Worm (Caenorhabditis elegans) whole organism, young adult: ENCODE results near the gene R02F11.2.

Experiments used
- B0261.1 ChIP-seq: sonication (generic microtip); optimal IDR thresholded peaks from 2 replicates; lab custom pipeline; 2016; ENCODE audit warnings: mild to moderate bottlenecking, missing genetic modification characterization, moderate library complexity, missing compliant biosample characterization
- B0336.3 ChIP-seq: fragments of 200-800 bp; sonication (Bioruptor generic); IDR thresholded peaks from 2 replicates; pipeline ENCODE4 v1.3.6; 2022; ENCODE audit warnings: missing genetic modification characterization, missing compliant biosample characterization
- D2030.7 ChIP-seq: fragments of 200-800 bp; sonication (Bioruptor generic); IDR thresholded peaks from 2 replicates; pipeline ENCODE4 v1.3.6; 2022; ENCODE audit warnings: missing genetic modification reagents, missing genetic modification characterization, missing compliant biosample characterization
- F10E7.11 ChIP-seq: sonication (generic microtip); optimal IDR thresholded peaks from 2 replicates; lab custom pipeline; 2017; ENCODE audit warnings: mild to moderate bottlenecking, missing genetic modification characterization, moderate library complexity, missing compliant biosample characterization
- F23B12.7 ChIP-seq: sonication (generic microtip); optimal IDR thresholded peaks from 2 replicates; lab custom pipeline; 2017; ENCODE audit warnings: missing genetic modification characterization, mild to moderate bottlenecking, missing compliant biosample characterization, antibody characterized with exemption, moderate library complexity; ENCODE audit not compliant: insufficient read depth
- F37B4.10 ChIP-seq: fragments of 200-800 bp; sonication (Bioruptor generic); IDR thresholded peaks from 2 replicates; pipeline ENCODE4 v1.3.6; 2022; ENCODE audit warnings: missing genetic modification characterization, missing compliant biosample characterization
- F49E8.2 ChIP-seq: sonication (generic microtip); optimal IDR thresholded peaks from 3 replicates; lab custom pipeline; 2017; ENCODE audit warnings: missing genetic modification characterization, mild to moderate bottlenecking, missing compliant biosample characterization, antibody characterized with exemption, moderate library complexity; ENCODE audit not compliant: insufficient read depth
- F52B5.7 ChIP-seq: sonication (generic microtip); optimal IDR thresholded peaks from 2 replicates; lab custom pipeline; 2016; ENCODE audit warnings: mild to moderate bottlenecking, missing genetic modification characterization, missing compliant biosample characterization
- F57C9.4 ChIP-seq: sonication (generic microtip); optimal IDR thresholded peaks from 2 replicates; lab custom pipeline; 2017; ENCODE audit warnings: mild to moderate bottlenecking, missing genetic modification characterization, missing compliant biosample characterization
- K11D2.4 ChIP-seq: fragments of 200-800 bp; sonication (Bioruptor generic); IDR thresholded peaks from 2 replicates; pipeline ENCODE4 v1.3.6; 2022; ENCODE audit warnings: missing genetic modification reagents, missing genetic modification characterization, missing compliant biosample characterization
- T26A5.8 ChIP-seq: sonication (generic microtip); optimal IDR thresholded peaks from 2 replicates; lab custom pipeline; 2016; ENCODE audit warnings: missing genetic modification characterization, missing compliant biosample characterization
- Y53F4B.3 ChIP-seq: fragments of 200-800 bp; sonication (Bioruptor generic); IDR thresholded peaks from 2 replicates; pipeline ENCODE4 v1.3.6; 2022; ENCODE audit warnings: missing genetic modification reagents, missing genetic modification characterization, missing compliant biosample characterization
- Y56A3A.18 ChIP-seq: fragments of 200-800 bp; sonication (Bioruptor generic); IDR thresholded peaks from 2 replicates; pipeline ENCODE4 v1.3.6; 2022; ENCODE audit warnings: missing genetic modification reagents, missing genetic modification characterization, missing compliant biosample characterization
- ZK185.1 ChIP-seq: sonication (generic microtip); optimal IDR thresholded peaks from 2 replicates; lab custom pipeline; 2016; ENCODE audit warnings: mild to moderate bottlenecking, missing genetic modification characterization, missing compliant biosample characterization; ENCODE audit not compliant: poor library complexity, severe bottlenecking
- attf-5 ChIP-seq: fragments of 200-800 bp; sonication (Bioruptor generic); optimal IDR thresholded peaks from 2 replicates; lab custom pipeline; 2018; ENCODE audit warnings: mild to moderate bottlenecking, missing genetic modification characterization, missing compliant biosample characterization
- bed-1 ChIP-seq: fragments of 200-800 bp; sonication (Bioruptor generic); IDR thresholded peaks from 2 replicates; pipeline ENCODE4 v1.3.6; 2022; ENCODE audit warnings: missing genetic modification reagents, missing genetic modification characterization, missing compliant biosample characterization
- cebp-1 ChIP-seq, 2 experiments: fragments of 200-800 bp in 1 of 2; sonication (Bioruptor generic) in 1 of 2; sonication (generic microtip) in 1 of 2; IDR thresholded peaks in 1 of 2; optimal IDR thresholded peaks in 1 of 2; 2 replicates each; pipeline versions ENCODE4 v1.3.6 to Lab custom; 2017 to 2022; ENCODE audit warnings: missing compliant biosample characterization in 2 of 2, missing genetic modification characterization in 2 of 2, mild to moderate bottlenecking in 1 of 2, missing genetic modification reagents in 1 of 2, moderate library complexity in 1 of 2
- ceh-79 ChIP-seq: sonication (generic microtip); optimal IDR thresholded peaks from 2 replicates; lab custom pipeline; 2017; ENCODE audit warnings: mild to moderate bottlenecking, missing genetic modification characterization, missing compliant biosample characterization
- die-1 ChIP-seq: sonication (generic microtip); optimal IDR thresholded peaks from 2 replicates; lab custom pipeline; 2016; ENCODE audit warnings: missing genotype, mild to moderate bottlenecking, missing genetic modification characterization, missing compliant biosample characterization
- hlh-12 ChIP-seq: sonication (generic microtip); optimal IDR thresholded peaks from 2 replicates; lab custom pipeline; 2016; ENCODE audit warnings: missing genetic modification characterization, missing compliant biosample characterization
- hsf-1 ChIP-seq: fragments of 200-800 bp; sonication (Bioruptor generic); IDR thresholded peaks from 2 replicates; pipeline ENCODE4 v1.3.6; 2022; ENCODE audit warnings: missing genetic modification reagents, missing genetic modification characterization, missing compliant biosample characterization
- lin-54 ChIP-seq: fragments of 200-800 bp; sonication (Bioruptor generic); optimal IDR thresholded peaks from 2 replicates; lab custom pipeline; 2018; ENCODE audit warnings: mild to moderate bottlenecking, missing genetic modification characterization, missing compliant biosample characterization
- madf-10 ChIP-seq: sonication (generic microtip); optimal IDR thresholded peaks from 2 replicates; lab custom pipeline; 2016; ENCODE audit warnings: mild to moderate bottlenecking, missing genetic modification characterization, missing compliant biosample characterization
- madf-6 ChIP-seq: fragments of 200-800 bp; sonication (Bioruptor generic); IDR thresholded peaks from 2 replicates; pipeline ENCODE4 v1.3.6; 2022; ENCODE audit warnings: missing genetic modification reagents, missing genetic modification characterization, missing compliant biosample characterization
- madf-8 ChIP-seq: fragments of 200-800 bp; sonication (Bioruptor generic); conservative IDR thresholded peaks from 2 replicates; pipeline ENCODE4 v1.3.6; 2022; ENCODE audit warnings: missing genetic modification reagents, missing genetic modification characterization, missing compliant biosample characterization
- mel-28 ChIP-seq: sonication (generic microtip); optimal IDR thresholded peaks from 2 replicates; lab custom pipeline; 2016; ENCODE audit warnings: borderline replicate concordance, mild to moderate bottlenecking, missing genetic modification characterization, missing compliant biosample characterization
- nfya-1 ChIP-seq: sonication (generic microtip); optimal IDR thresholded peaks from 2 replicates; lab custom pipeline; 2017; ENCODE audit warnings: antibody characterized with exemption, missing compliant biosample characterization, missing genetic modification characterization, borderline replicate concordance; ENCODE audit not compliant: insufficient read depth
- nhr-120 ChIP-seq: fragments of 200-800 bp; sonication (Bioruptor generic); IDR thresholded peaks from 2 replicates; pipeline ENCODE4 v1.3.6; 2022; ENCODE audit warnings: missing genetic modification characterization, missing compliant biosample characterization
- nhr-179 ChIP-seq: sonication (generic microtip); optimal IDR thresholded peaks from 2 replicates; lab custom pipeline; 2016; ENCODE audit warnings: mild to moderate bottlenecking, missing genetic modification characterization, missing compliant biosample characterization
- pha-4 ChIP-seq: fragments of 150-350 bp; sonication (generic microtip); optimal IDR thresholded peaks from 2 replicates; lab custom pipeline; 2014; ENCODE audit warnings: missing biosample characterization, missing genetic modification reagents, missing genetic modification characterization
- rcor-1 ChIP-seq: fragments of 200-800 bp; sonication (Bioruptor generic); IDR thresholded peaks from 2 replicates; pipeline ENCODE4 v1.3.6; 2022; ENCODE audit warnings: missing genetic modification reagents, missing genetic modification characterization, missing compliant biosample characterization
- rec-8 ChIP-seq, 2 experiments: sonication (generic microtip); optimal IDR thresholded peaks; 2 replicates each; lab custom pipeline; 2016; ENCODE audit warnings: mild to moderate bottlenecking in 2 of 2, missing genetic modification characterization in 2 of 2, missing genetic modification reagents in 2 of 2, missing genotype in 2 of 2, missing biosample characterization in 1 of 2, missing compliant biosample characterization in 1 of 2, moderate library complexity in 1 of 2
- sdz-38 ChIP-seq: sonication (generic microtip); optimal IDR thresholded peaks from 2 replicates; lab custom pipeline; 2016; ENCODE audit warnings: missing genotype, missing genetic modification characterization, missing compliant biosample characterization
- sea-2 ChIP-seq: fragments of 200-800 bp; sonication (Bioruptor generic); IDR thresholded peaks from 2 replicates; pipeline ENCODE4 v1.3.6; 2022; ENCODE audit warnings: missing genetic modification characterization, missing compliant biosample characterization
- snpc-1.3 ChIP-seq: sonication (generic microtip); optimal IDR thresholded peaks from 2 replicates; lab custom pipeline; 2017; ENCODE audit warnings: missing genetic modification characterization, mild to moderate bottlenecking, missing compliant biosample characterization, antibody characterized with exemption, moderate library complexity, missing genotype, missing genetic modification reagents; ENCODE audit not compliant: insufficient read depth
- somi-1 ChIP-seq: fragments of 200-800 bp; sonication (Bioruptor generic); optimal IDR thresholded peaks from 2 replicates; lab custom pipeline; 2018; ENCODE audit warnings: mild to moderate bottlenecking, missing genetic modification characterization, missing compliant biosample characterization
- zim-3 ChIP-seq: sonication (generic microtip); optimal IDR thresholded peaks from 2 replicates; lab custom pipeline; 2017; ENCODE audit warnings: mild to moderate bottlenecking, missing genetic modification characterization, moderate library complexity, missing compliant biosample characterization
- ztf-3 ChIP-seq: fragments of 200-800 bp; sonication (Bioruptor generic); optimal IDR thresholded peaks from 2 replicates; lab custom pipeline; 2018; ENCODE audit warnings: mild to moderate bottlenecking, missing genetic modification characterization, missing compliant biosample characterization

R02F11.2 gene

DNA sequence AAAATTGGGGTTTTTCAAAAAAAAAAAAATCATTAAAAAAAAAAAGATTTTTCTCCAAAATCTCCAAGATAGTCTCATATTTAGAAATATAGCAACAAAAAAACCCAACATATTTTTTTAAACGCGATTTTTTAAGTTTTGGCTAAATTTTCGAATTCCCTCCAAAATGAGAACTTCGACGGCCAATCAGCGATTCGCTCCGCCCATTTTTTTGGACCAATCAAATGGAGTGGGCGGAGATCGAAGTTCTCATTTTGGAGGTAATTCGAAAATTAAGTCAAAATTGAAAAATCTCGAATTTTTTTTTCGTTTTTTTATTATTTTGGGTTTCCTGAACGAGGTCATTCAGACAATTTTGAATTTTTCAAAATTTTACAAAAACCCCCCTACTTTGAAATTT lies 19.4 kb downstream of the R02F11.2 start (continued):
- TF ChIP-seq F23B12.7 (tag; lab: Kevin White, UChicago), result no peak
- TF ChIP-seq, all 124 proteins: peak for 0

DNA sequence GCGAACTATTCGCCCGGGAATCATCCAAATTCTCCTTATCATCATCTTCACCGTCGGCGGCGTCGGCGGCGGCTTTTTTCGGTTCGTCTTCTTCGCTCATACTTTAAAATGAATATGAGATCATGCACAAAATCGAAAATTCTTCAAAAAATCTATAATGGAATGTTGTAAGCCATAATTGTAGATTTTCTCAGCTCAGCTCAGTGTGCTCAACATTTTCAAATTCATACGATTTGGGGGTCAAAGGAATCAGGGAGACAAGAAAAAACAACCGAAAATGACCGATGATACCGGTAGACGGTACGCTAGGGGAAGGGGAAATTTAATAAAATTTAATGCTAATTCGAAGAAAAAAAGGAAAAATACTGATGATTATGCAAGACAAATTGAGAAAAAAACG lies 24.2 kb downstream of the R02F11.2 start, which contains the start of gene ccep-97:
Gene ccep-97, minus strand, starts transcription at position 101 of the 400 bp plus-strand sequence.
- TF ChIP-seq zim-3 (tag; lab: Kevin White, UChicago) (no peak), madf-6 (GFP tag; lab: Robert Waterston, UW) (peak; percentile 31; the same call in 1 of the 2 replicates)

DNA sequence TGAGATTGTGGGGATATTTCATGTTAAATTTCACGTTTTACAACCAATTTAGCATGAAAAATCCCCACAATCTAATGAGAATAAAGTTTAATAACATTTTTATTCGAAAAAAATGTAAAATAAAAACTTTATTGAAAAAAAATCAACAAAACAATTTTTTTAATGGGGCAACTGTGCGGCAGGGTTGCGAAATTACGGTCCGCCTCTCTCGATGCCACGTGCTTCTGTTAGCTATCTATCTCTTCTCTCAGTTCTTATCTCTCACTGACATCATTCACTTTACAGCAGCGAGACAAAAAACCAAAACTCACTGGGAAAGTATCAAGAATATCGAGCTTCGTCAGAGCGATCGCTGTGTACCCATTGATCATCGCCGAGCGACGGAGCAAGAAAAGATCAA lies 26.2 kb downstream of the R02F11.2 start:
- no peak for TF ChIP-seq rcor-1 (GFP tag; lab: Robert Waterston, UW)
- peak; percentile 84 for TF ChIP-seq cebp-1 (GFP tag; IDR thresholded peaks at IDR 0.05; lab: Robert Waterston, UW)
- peak; percentile 95 for TF ChIP-seq cebp-1 (tag; optimal IDR thresholded peaks at IDR 0.05; lab: Kevin White, UChicago)
- no peak for TF ChIP-seq snpc-1.3
- peak; percentile 36 for TF ChIP-seq somi-1 (GFP tag; lab: Kevin White, UChicago)
- no peak for TF ChIP-seq mel-28

ce11 chrV:4823323-4823682 lies 28.9 kb downstream of the R02F11.2 start, which contains the start of gene adss-1:
Gene adss-1 (minus strand): TSS chrV:4823423.
- TF ChIP-seq madf-8, result no peak
- no peak for TF ChIP-seq die-1 (tag; lab: Kevin White, UChicago)
- no peak for TF ChIP-seq rec-8 (tag; optimal IDR thresholded peaks at IDR 0.05; lab: Kevin White, UChicago)
- TF ChIP-seq D2030.7, result no peak
- no peak for TF ChIP-seq sdz-38 (tag; lab: Kevin White, UChicago)
- TF ChIP-seq K11D2.4, result no peak
- TF ChIP-seq cebp-1 (GFP tag; IDR thresholded peaks at IDR 0.05; lab: Robert Waterston, UW), result no peak
- no peak for TF ChIP-seq cebp-1 (tag; optimal IDR thresholded peaks at IDR 0.05; lab: Kevin White, UChicago)
- no peak for TF ChIP-seq B0336.3
- TF ChIP-seq F10E7.11, result no peak
- no peak for TF ChIP-seq hsf-1 (GFP tag; lab: Robert Waterston, UW)
- no peak for TF ChIP-seq F23B12.7 (tag; lab: Kevin White, UChicago)
- TF ChIP-seq F37B4.10 (GFP tag; lab: Robert Waterston, UW), result no peak

- TF ChIP-seq Y53F4B.3 (no peak), sdz-38 (tag; lab: Kevin White, UChicago) (no peak), ZK185.1 (peak; percentile 68), hlh-12 (tag; lab: Kevin White, UChicago) (no peak), attf-5 (peak; percentile 25), die-1 (tag; lab: Kevin White, UChicago) (peak; percentile 43), nhr-120 (GFP tag; lab: Robert Waterston, UW) (no peak), B0261.1 (tag; lab: Kevin White, UChicago) (peak; percentile 32), F37B4.10 (GFP tag; lab: Robert Waterston, UW) (no peak), F57C9.4 (tag; lab: Kevin White, UChicago) (peak; percentile 83), B0336.3 (peak; percentile 85), Y56A3A.18 (GFP tag; lab: Robert Waterston, UW) (peak; percentile 15; the same call in 1 of the 2 replicates), pha-4 (tag; lab: Kevin White, UChicago) (no peak), sea-2 (GFP tag; lab: Robert Waterston, UW) (no peak), F23B12.7 (tag; lab: Kevin White, UChicago) (no peak), T26A5.8 (tag; lab: Kevin White, UChicago) (peak; percentile 32), bed-1 (GFP tag; lab: Robert Waterston, UW) (no peak), ztf-3 (GFP tag; lab: Kevin White, UChicago) (peak; percentile 75), F52B5.7 (tag; lab: Kevin White, UChicago) (peak; percentile 74), F49E8.2 (tag; lab: Kevin White, UChicago) (peak; percentile 14), lin-54 (GFP tag; lab: Kevin White, UChicago) (peak; percentile 54), ceh-79 (tag; lab: Kevin White, UChicago) (peak; percentile 85), madf-10 (peak; percentile 31), nfya-1 (tag; lab: Kevin White, UChicago) (no peak), nhr-179 (tag; lab: Kevin White, UChicago) (no peak)
These were observed 29.4 kb downstream of the R02F11.2 start for ce11 chrV:4823683-4824391.
